Fruit fly (Drosophila melanogaster) whole organism, embryonic: ENCODE measurements around the gene CG15043.

Experiments
- Asciz ChIP-seq: fragments of 200-800 bp; sonication (Bioruptor generic); optimal IDR thresholded peaks from 2 replicates; lab custom pipeline; 2017; ENCODE audit warnings: missing biosample characterization, mild to moderate bottlenecking, missing genetic modification characterization, missing genetic modification reagents
- B-H1 ChIP-seq: fragments of 200-800 bp; sonication (Bioruptor generic); IDR thresholded peaks from 3 replicates; pipeline ENCODE4 v1.3.6; 2022; ENCODE audit warnings: missing biosample characterization, missing genetic modification characterization
- CG10654 ChIP-seq: fragments of 200-800 bp; sonication (Bioruptor generic); optimal IDR thresholded peaks from 2 replicates; lab custom pipeline; 2016; ENCODE audit warnings: missing biosample characterization, missing genetic modification characterization
- CG14667 ChIP-seq: fragments of 200-800 bp; sonication (Bioruptor generic); IDR thresholded peaks from 2 replicates; pipeline ENCODE4 v1.3.6; 2022; ENCODE audit warnings: missing biosample characterization, missing genetic modification characterization
- CG14860 ChIP-seq: fragments of 200-800 bp; sonication (Bioruptor generic); IDR thresholded peaks from 3 replicates; pipeline ENCODE4 v1.3.6; 2022; ENCODE audit warnings: missing biosample characterization, missing genetic modification characterization; ENCODE audit not compliant: partially characterized antibody
- CG15479 ChIP-seq: fragments of 200-800 bp; sonication (Bioruptor generic); optimal IDR thresholded peaks from 3 replicates; lab custom pipeline; 2019; ENCODE audit warnings: missing biosample characterization, mild to moderate bottlenecking, missing genetic modification characterization, moderate library complexity
- CG16815 ChIP-seq: fragments of 200-800 bp; sonication (Bioruptor generic); optimal IDR thresholded peaks from 3 replicates; lab custom pipeline; 2017; ENCODE audit warnings: missing biosample characterization, mild to moderate bottlenecking, missing genetic modification characterization
- CG17802 ChIP-seq: fragments of 200-800 bp; sonication (Bioruptor generic); optimal IDR thresholded peaks from 2 replicates; lab custom pipeline; 2018; ENCODE audit warnings: missing biosample characterization, mild to moderate bottlenecking, missing genetic modification characterization, moderate library complexity
- CG18262 ChIP-seq: fragments of 200-800 bp; optimal IDR thresholded peaks from 3 replicates; lab custom pipeline; 2019; ENCODE audit warnings: missing biosample characterization, mild to moderate bottlenecking, missing genetic modification characterization, moderate library complexity
- CG1832 ChIP-seq: fragments of 200-800 bp; sonication (Bioruptor generic); optimal IDR thresholded peaks from 2 replicates; lab custom pipeline; 2017; ENCODE audit warnings: missing biosample characterization, mild to moderate bottlenecking, missing genetic modification characterization, inconsistent platforms
- CG2120 ChIP-seq: fragments of 200-800 bp; sonication (Bioruptor generic); optimal IDR thresholded peaks from 3 replicates; lab custom pipeline; 2016; ENCODE audit warnings: missing biosample characterization, missing genetic modification characterization
- CG32767 ChIP-seq: fragments of 200-800 bp; sonication (Bioruptor generic); IDR thresholded peaks from 2 replicates; pipeline ENCODE4 v1.3.6; 2022; ENCODE audit warnings: missing biosample characterization, missing genetic modification characterization
- CG33213 ChIP-seq: fragments of 200-800 bp; sonication (Bioruptor generic); optimal IDR thresholded peaks from 3 replicates; lab custom pipeline; 2016; ENCODE audit warnings: missing biosample characterization, missing genetic modification characterization
- CG5180 ChIP-seq: fragments of 200-800 bp; sonication (Bioruptor generic); optimal IDR thresholded peaks from 3 replicates; lab custom pipeline; 2017; ENCODE audit warnings: missing biosample characterization, missing genetic modification characterization, mild to moderate bottlenecking, moderate library complexity, missing genetic modification reagents
- CG6272 ChIP-seq: fragments of 200-800 bp; sonication (Bioruptor generic); IDR thresholded peaks from 2 replicates; pipeline ENCODE4 v1.3.6; 2022; ENCODE audit warnings: missing biosample characterization, missing genetic modification characterization
- CG6689 ChIP-seq: fragments of 200-800 bp; sonication (Bioruptor generic); IDR thresholded peaks from 2 replicates; pipeline ENCODE4 v1.3.6; 2022; ENCODE audit warnings: missing biosample characterization, missing genetic modification characterization
- CG6854 ChIP-seq: fragments of 200-800 bp; sonication (Bioruptor generic); optimal IDR thresholded peaks from 3 replicates; lab custom pipeline; 2017; ENCODE audit warnings: missing biosample characterization, mild to moderate bottlenecking, missing genetic modification characterization
- CG7839 ChIP-seq: fragments of 200-800 bp; sonication (Bioruptor generic); optimal IDR thresholded peaks from 3 replicates; lab custom pipeline; 2018; ENCODE audit warnings: missing biosample characterization, mild to moderate bottlenecking, missing genetic modification characterization, moderate library complexity
- CG7963 ChIP-seq: fragments of 200-800 bp; sonication (Bioruptor generic); IDR thresholded peaks from 3 replicates; pipeline ENCODE4 v1.3.6; 2022; ENCODE audit warnings: missing biosample characterization, missing genetic modification characterization; ENCODE audit not compliant: partially characterized antibody
- CkIIα-i1 ChIP-seq: fragments of 200-800 bp; sonication (Bioruptor generic); IDR thresholded peaks from 2 replicates; pipeline ENCODE4 v1.3.6; 2022; ENCODE audit warnings: missing biosample characterization, missing genetic modification characterization
- D19B ChIP-seq: fragments of 200-800 bp; sonication (Bioruptor generic); optimal IDR thresholded peaks from 2 replicates; lab custom pipeline; 2017; ENCODE audit warnings: missing biosample characterization, mild to moderate bottlenecking, missing genetic modification characterization
- Dip3 ChIP-seq: fragments of 200-800 bp; sonication (Bioruptor generic); optimal IDR thresholded peaks from 3 replicates; lab custom pipeline; 2016; ENCODE audit warnings: missing biosample characterization, missing genetic modification characterization
- Doc3 ChIP-seq: fragments of 200-800 bp; sonication (Bioruptor generic); IDR thresholded peaks from 3 replicates; pipeline ENCODE4 v1.3.6; 2022; ENCODE audit warnings: missing biosample characterization, missing genetic modification characterization; ENCODE audit not compliant: partially characterized antibody
- Hand ChIP-seq: fragments of 200-800 bp; sonication (Bioruptor generic); optimal IDR thresholded peaks from 2 replicates; lab custom pipeline; 2017; ENCODE audit warnings: mild to moderate bottlenecking, missing biosample characterization, missing genetic modification reagents, missing genetic modification characterization
- Hr3 ChIP-seq: fragments of 200-800 bp; sonication (Bioruptor generic); optimal IDR thresholded peaks from 3 replicates; lab custom pipeline; 2016; ENCODE audit warnings: missing biosample characterization, missing genetic modification characterization
- Hr39 ChIP-seq: fragments of >200 bp; optimal IDR thresholded peaks from 2 replicates; lab custom pipeline; 2017
- Mrtf ChIP-seq: fragments of 200-800 bp; sonication (Bioruptor generic); IDR thresholded peaks from 3 replicates; pipeline ENCODE4 v1.3.6; 2022; ENCODE audit warnings: missing biosample characterization, missing genetic modification characterization
- NC2β ChIP-seq: fragments of 200-800 bp; sonication (Bioruptor generic); optimal IDR thresholded peaks from 2 replicates; lab custom pipeline; 2016; ENCODE audit warnings: missing biosample characterization, missing genetic modification characterization
- Poxn ChIP-seq: fragments of 200-800 bp; sonication (Bioruptor generic); IDR thresholded peaks from 2 replicates; pipeline ENCODE4 v1.3.6; 2022; ENCODE audit warnings: missing biosample characterization, missing genetic modification characterization
- Ssrp ChIP-seq: fragments of 200-800 bp; sonication (Bioruptor generic); optimal IDR thresholded peaks from 2 replicates; lab custom pipeline; 2018; ENCODE audit warnings: missing biosample characterization, mild to moderate bottlenecking, missing genetic modification characterization, moderate library complexity
- bbx ChIP-seq: fragments of 200-800 bp; sonication (Bioruptor generic); IDR thresholded peaks from 2 replicates; pipeline ENCODE4 v1.3.6; 2022; ENCODE audit warnings: missing biosample characterization, missing genetic modification characterization; ENCODE audit not compliant: partially characterized antibody
- cato ChIP-seq: fragments of 200-800 bp; sonication (Bioruptor generic); optimal IDR thresholded peaks from 2 replicates; lab custom pipeline; 2016; ENCODE audit warnings: missing biosample characterization, missing genetic modification characterization, borderline replicate concordance
- chm ChIP-seq: fragments of 200-800 bp; sonication (Bioruptor generic); IDR thresholded peaks from 2 replicates; pipeline ENCODE4 v1.3.6; 2022; ENCODE audit warnings: missing biosample characterization, missing genetic modification characterization
- fd64A ChIP-seq: fragments of 200-800 bp; sonication (Bioruptor generic); optimal IDR thresholded peaks from 3 replicates; lab custom pipeline; 2018; ENCODE audit warnings: missing biosample characterization, mild to moderate bottlenecking, missing genetic modification characterization
- fd96Cb ChIP-seq: fragments of 200-800 bp; sonication (Bioruptor generic); optimal IDR thresholded peaks from 2 replicates; lab custom pipeline; 2018; ENCODE audit warnings: missing biosample characterization, mild to moderate bottlenecking, missing genetic modification characterization, moderate library complexity
- gcm2 ChIP-seq: fragments of 200-800 bp; sonication (Bioruptor generic); optimal IDR thresholded peaks from 2 replicates; lab custom pipeline; 2016; ENCODE audit warnings: missing biosample characterization, missing genetic modification characterization
- gro ChIP-seq: fragments of 200-800 bp; sonication (Bioruptor generic); optimal IDR thresholded peaks from 2 replicates; lab custom pipeline; 2016; ENCODE audit warnings: missing biosample characterization, missing genetic modification characterization
- her ChIP-seq: fragments of 200-800 bp; sonication (Bioruptor generic); optimal IDR thresholded peaks from 2 replicates; lab custom pipeline; 2016; ENCODE audit warnings: missing biosample characterization, missing genetic modification characterization
- jumu ChIP-seq: fragments of 200-800 bp; sonication (Bioruptor generic); optimal IDR thresholded peaks from 3 replicates; lab custom pipeline; 2016; ENCODE audit warnings: missing biosample characterization, missing genetic modification characterization
- kay ChIP-seq: fragments of 200-800 bp; sonication (Bioruptor generic); optimal IDR thresholded peaks from 2 replicates; lab custom pipeline; 2016; ENCODE audit warnings: missing biosample characterization, missing genetic modification characterization
- kni ChIP-seq: fragments of 200-800 bp; sonication (Bioruptor generic); optimal IDR thresholded peaks from 3 replicates; lab custom pipeline; 2017; ENCODE audit warnings: mild to moderate bottlenecking, missing biosample characterization, missing genetic modification reagents, missing genetic modification characterization
- lbe ChIP-seq: fragments of 200-800 bp; sonication (Bioruptor generic); optimal IDR thresholded peaks from 2 replicates; lab custom pipeline; 2016; ENCODE audit warnings: missing biosample characterization, mild to moderate bottlenecking, missing genetic modification characterization
- lilli ChIP-seq: fragments of 200-800 bp; sonication (Bioruptor generic); optimal IDR thresholded peaks from 3 replicates; lab custom pipeline; 2016; ENCODE audit warnings: missing biosample characterization, missing genetic modification characterization
- lmd ChIP-seq: fragments of 200-800 bp; sonication (Bioruptor generic); IDR thresholded peaks from 2 replicates; pipeline ENCODE4 v1.3.6; 2022; ENCODE audit warnings: missing biosample characterization, missing genetic modification characterization
- maf-S ChIP-seq: fragments of 200-800 bp; sonication (Bioruptor generic); optimal IDR thresholded peaks from 2 replicates; lab custom pipeline; 2016; ENCODE audit warnings: missing biosample characterization, missing genetic modification characterization
- onecut ChIP-seq: fragments of 200-800 bp; sonication (Bioruptor generic); IDR thresholded peaks from 2 replicates; pipeline ENCODE4 v1.3.6; 2022; ENCODE audit warnings: missing biosample characterization, missing genetic modification characterization
- otp ChIP-seq: fragments of 200-800 bp; sonication (Bioruptor generic); IDR thresholded peaks from 3 replicates; pipeline ENCODE4, ENCODE4 v1.3.6; 2022; ENCODE audit warnings: missing biosample characterization, missing genetic modification characterization
- pros ChIP-seq: fragments of 200-800 bp; sonication (Bioruptor generic); optimal IDR thresholded peaks from 3 replicates; lab custom pipeline; 2019; ENCODE audit warnings: missing biosample characterization, mild to moderate bottlenecking, missing genetic modification characterization, moderate library complexity
- ro ChIP-seq: fragments of 200-800 bp; sonication (Bioruptor generic); IDR thresholded peaks from 2 replicates; pipeline ENCODE4 v1.3.6; 2022; ENCODE audit warnings: missing biosample characterization, missing genetic modification characterization
- salm ChIP-seq: fragments of 200-800 bp; sonication (Bioruptor generic); optimal IDR thresholded peaks from 2 replicates; lab custom pipeline; 2018; ENCODE audit warnings: missing biosample characterization, mild to moderate bottlenecking, missing genetic modification characterization
- ttk ChIP-seq: fragments of 200-800 bp; sonication (Bioruptor generic); IDR thresholded peaks from 2 replicates; pipeline ENCODE4 v2.1.2; 2022; ENCODE audit warnings: missing biosample characterization, missing genetic modification characterization

CG15043 gene

dm6 chrX:18494165-18494740 is at the start of gene CG15043 (continued):
- TF ChIP-seq CG14667 (GFP tag; lab: Robert Waterston, UW) (0 out of 2 replicates have a peak, but pooled peaks have one; percentile 32), Doc3 (GFP tag; lab: Robert Waterston, UW) (no peak), Poxn (GFP tag; lab: Robert Waterston, UW) (no peak), CG16815 (GFP tag; lab: Kevin White, UChicago) (no peak), maf-S (GFP tag; lab: Kevin White, UChicago) (no peak), CG32767 (GFP tag; lab: Robert Waterston, UW) (no peak), ttk (0 out of 2 replicates have a peak, but pooled peaks have one; percentile 34), CG7839 (tag; lab: Kevin White, UChicago) (no peak), lbe (GFP tag; lab: Kevin White, UChicago) (peak; percentile 24), CG6854 (peak; percentile 26), kni (GFP tag; lab: Kevin White, UChicago) (no peak), CG15479 (GFP tag; lab: Kevin White, UChicago) (no peak), Mrtf (GFP tag; lab: Robert Waterston, UW) (0 out of 3 replicates have a peak, but pooled peaks have one; percentile 33), NC2β (no peak), CG1832 (GFP tag; lab: Kevin White, UChicago) (no peak), lilli (peak; percentile 67), her (GFP tag; lab: Kevin White, UChicago) (no peak), Dip3 (GFP tag; lab: Kevin White, UChicago) (peak; percentile 67), gcm2 (no peak), CG18262 (tag; lab: Kevin White, UChicago) (no peak), cato (GFP tag; lab: Kevin White, UChicago) (no peak), jumu (GFP tag; lab: Kevin White, UChicago) (no peak), ro (GFP tag; lab: Robert Waterston, UW) (no peak), B-H1 (GFP tag; lab: Robert Waterston, UW) (no peak), chm (GFP tag; lab: Robert Waterston, UW) (no peak), kay (GFP tag; lab: Kevin White, UChicago) (no peak), CkIIα-i1 (GFP tag; lab: Robert Waterston, UW) (no peak), gro (GFP tag; lab: Kevin White, UChicago) (peak; percentile 24), CG7963 (no peak), onecut (GFP tag; lab: Robert Waterston, UW) (peak; percentile 27; the same call in 1 of the 2 replicates), Hand (no peak), CG14860 (no peak), CG33213 (GFP tag; lab: Kevin White, UChicago) (no peak), D19B (GFP tag; lab: Kevin White, UChicago) (peak; percentile 54), CG6272 (no peak), fd96Cb (tag; lab: Kevin White, UChicago) (peak; percentile 7), salm (tag; lab: Kevin White, UChicago) (no peak), CG5180 (GFP tag; lab: Kevin White, UChicago) (no peak), CG10654 (no peak), Ssrp (no peak), lmd (peak; percentile 42; the same call in 1 of the 2 replicates), CG17802 (no peak), bbx (GFP tag; lab: Robert Waterston, UW) (no peak), Hr3 (GFP tag; lab: Kevin White, UChicago) (no peak), otp (GFP tag; lab: Robert Waterston, UW) (no peak), CG2120 (GFP tag; lab: Kevin White, UChicago) (peak; percentile 73), Asciz (GFP tag; lab: Kevin White, UChicago) (no peak), Hr39 (lab: Kevin White, UChicago) (no peak), pros (GFP tag; lab: Kevin White, UChicago) (no peak), CG6689 (GFP tag; lab: Robert Waterston, UW) (peak; percentile 28; the same call in 1 of the 2 replicates), fd64A (GFP tag; lab: Kevin White, UChicago) (no peak)
